Worm (Caenorhabditis elegans) whole organism, L3 larva: ENCODE measurements around the gene srx-129.

Experiments
- R02D3.7 ChIP-seq: fragments of 150-350 bp; optimal IDR thresholded peaks from 2 replicates; lab custom pipeline; 2014; ENCODE audit warnings: missing biosample characterization, missing genetic modification characterization
- ZK546.5 ChIP-seq: sonication (generic microtip); optimal IDR thresholded peaks from 2 replicates; lab custom pipeline; 2017; ENCODE audit warnings: missing biosample characterization, missing genetic modification characterization
- ama-1 ChIP-seq: fragments of 150-350 bp; optimal IDR thresholded peaks from 2 replicates; lab custom pipeline; 2018
- ceh-16 ChIP-seq: sonication (generic microtip); optimal IDR thresholded peaks from 2 replicates; lab custom pipeline; 2017; ENCODE audit warnings: missing biosample characterization, missing genetic modification characterization
- ceh-82 ChIP-seq: fragments of 150-350 bp; optimal IDR thresholded peaks from 2 replicates; lab custom pipeline; 2014; ENCODE audit warnings: missing biosample characterization, missing genetic modification characterization
- egl-27 ChIP-seq: sonication (generic microtip); optimal IDR thresholded peaks from 4 replicates; lab custom pipeline; 2017; ENCODE audit warnings: missing biosample characterization, missing genetic modification reagents, missing genetic modification characterization
- egl-5 ChIP-seq: fragments of 150-350 bp; optimal IDR thresholded peaks from 2 replicates; lab custom pipeline; 2017; ENCODE audit warnings: missing biosample characterization, missing genetic modification reagents, missing genetic modification characterization, inconsistent platforms
- elt-1 ChIP-seq: fragments of 150-350 bp; optimal IDR thresholded peaks from 2 replicates; lab custom pipeline; 2014; ENCODE audit warnings: missing biosample characterization, missing genetic modification characterization
- elt-2 ChIP-seq: sonication (generic microtip); optimal IDR thresholded peaks from 2 replicates; lab custom pipeline; 2016; ENCODE audit warnings: missing genetic modification reagents, mild to moderate bottlenecking, missing genetic modification characterization, missing compliant biosample characterization
- fkh-10 ChIP-seq: sonication (generic microtip); optimal IDR thresholded peaks from 2 replicates; lab custom pipeline; 2017; ENCODE audit warnings: missing biosample characterization, missing genetic modification reagents, missing genetic modification characterization
- fkh-2 ChIP-seq: fragments of 150-350 bp; optimal IDR thresholded peaks from 2 replicates; lab custom pipeline; 2014; ENCODE audit warnings: missing biosample characterization, missing genetic modification reagents, missing genetic modification characterization
- fos-1 ChIP-seq: fragments of 150-350 bp; optimal IDR thresholded peaks from 2 replicates; lab custom pipeline; 2014; ENCODE audit warnings: missing biosample characterization, missing genetic modification characterization
- hmg-11 ChIP-seq: sonication (generic microtip); optimal IDR thresholded peaks from 2 replicates; lab custom pipeline; 2016; ENCODE audit warnings: missing genetic modification characterization, missing compliant biosample characterization
- jun-1 ChIP-seq: fragments of 150-350 bp; optimal IDR thresholded peaks from 2 replicates; lab custom pipeline; 2014; ENCODE audit warnings: missing biosample characterization, missing genetic modification reagents, missing genetic modification characterization
- lin-15B ChIP-seq: fragments of 150-350 bp; optimal IDR thresholded peaks from 2 replicates; lab custom pipeline; 2014; ENCODE audit warnings: missing biosample characterization, missing genetic modification characterization
- lin-39 ChIP-seq: fragments of 150-350 bp; optimal IDR thresholded peaks from 2 replicates; lab custom pipeline; 2018; ENCODE audit warnings: missing biosample characterization, missing genetic modification reagents, missing genetic modification characterization
- lsy-12 ChIP-seq: sonication (generic microtip); optimal IDR thresholded peaks from 2 replicates; lab custom pipeline; 2016; ENCODE audit warnings: mild to moderate bottlenecking, missing genetic modification characterization, missing compliant biosample characterization
- mdl-1 ChIP-seq: fragments of 150-350 bp; optimal IDR thresholded peaks from 2 replicates; lab custom pipeline; 2014; ENCODE audit warnings: missing biosample characterization, missing genetic modification characterization
- mml-1 ChIP-seq: fragments of 150-350 bp; sonication (generic microtip); optimal IDR thresholded peaks from 3 replicates; lab custom pipeline; 2014; ENCODE audit warnings: missing biosample characterization, missing genetic modification characterization
- nfya-1 ChIP-seq: sonication (generic microtip); optimal IDR thresholded peaks from 2 replicates; lab custom pipeline; 2017; ENCODE audit warnings: missing genetic modification characterization, mild to moderate bottlenecking, missing compliant biosample characterization, antibody characterized with exemption, moderate library complexity; ENCODE audit not compliant: insufficient read depth
- nhr-11 ChIP-seq: fragments of 150-350 bp; optimal IDR thresholded peaks from 2 replicates; lab custom pipeline; 2014; ENCODE audit warnings: missing biosample characterization, missing genetic modification characterization
- nhr-12 ChIP-seq: fragments of 150-350 bp; optimal IDR thresholded peaks from 2 replicates; lab custom pipeline; 2014; ENCODE audit warnings: missing biosample characterization, missing genetic modification characterization
- nhr-23 ChIP-seq: fragments of 150-350 bp; optimal IDR thresholded peaks from 2 replicates; lab custom pipeline; 2014; ENCODE audit warnings: missing biosample characterization, missing genetic modification reagents, missing genetic modification characterization
- nhr-237 ChIP-seq: fragments of 150-350 bp; optimal IDR thresholded peaks from 2 replicates; lab custom pipeline; 2014; ENCODE audit warnings: missing biosample characterization, missing genetic modification characterization
- nhr-25 ChIP-seq: sonication (generic microtip); optimal IDR thresholded peaks from 2 replicates; lab custom pipeline; 2017; ENCODE audit warnings: missing biosample characterization, missing genetic modification characterization
- nhr-28 ChIP-seq: fragments of 150-350 bp; optimal IDR thresholded peaks from 2 replicates; lab custom pipeline; 2014; ENCODE audit warnings: missing biosample characterization, missing genetic modification characterization
- nhr-43 ChIP-seq: sonication (generic microtip); optimal IDR thresholded peaks from 2 replicates; lab custom pipeline; 2016; ENCODE audit warnings: mild to moderate bottlenecking, missing genetic modification characterization, missing compliant biosample characterization; ENCODE audit not compliant: poor library complexity, severe bottlenecking
- nhr-76 ChIP-seq: fragments of 150-350 bp; sonication (generic microtip); optimal IDR thresholded peaks from 5 replicates; lab custom pipeline; 2014; ENCODE audit warnings: missing biosample characterization, missing genetic modification characterization
- nhr-77 ChIP-seq: fragments of 150-350 bp; optimal IDR thresholded peaks from 2 replicates; lab custom pipeline; 2014; ENCODE audit warnings: missing biosample characterization, missing genetic modification characterization
- pha-4 ChIP-seq: fragments of 150-350 bp; optimal IDR thresholded peaks from 2 replicates; lab custom pipeline; 2014; ENCODE audit warnings: missing biosample characterization, missing genetic modification reagents, missing genetic modification characterization
- pqm-1 ChIP-seq: fragments of 150-350 bp; optimal IDR thresholded peaks from 2 replicates; lab custom pipeline; 2017; ENCODE audit warnings: missing biosample characterization, missing genetic modification characterization, inconsistent platforms
- sea-2 ChIP-seq: fragments of 150-350 bp; sonication (generic microtip); optimal IDR thresholded peaks from 4 replicates; lab custom pipeline; 2014; ENCODE audit warnings: missing biosample characterization, missing genetic modification reagents, missing genetic modification characterization
- skn-1 ChIP-seq: fragments of 150-350 bp; optimal IDR thresholded peaks from 2 replicates; lab custom pipeline; 2014; ENCODE audit warnings: missing biosample characterization, missing genetic modification characterization
- snpc-4 ChIP-seq: fragments of 150-350 bp; optimal IDR thresholded peaks from 2 replicates; lab custom pipeline; 2014; ENCODE audit warnings: missing biosample characterization, missing genetic modification characterization
- unc-39 ChIP-seq: sonication (generic microtip); optimal IDR thresholded peaks from 4 replicates; lab custom pipeline; 2017; ENCODE audit warnings: missing biosample characterization, missing genetic modification characterization
- unc-62 ChIP-seq: fragments of 150-350 bp; sonication (generic microtip); optimal IDR thresholded peaks from 4 replicates; lab custom pipeline; 2014; ENCODE audit warnings: missing biosample characterization, missing genetic modification reagents, missing genetic modification characterization
- zag-1 ChIP-seq: fragments of 150-350 bp; optimal IDR thresholded peaks from 2 replicates; lab custom pipeline; 2014; ENCODE audit warnings: missing biosample characterization, missing genetic modification characterization
- ztf-11 ChIP-seq: fragments of 150-350 bp; optimal IDR thresholded peaks from 2 replicates; lab custom pipeline; 2014; ENCODE audit warnings: missing biosample characterization, missing genetic modification characterization
- ztf-4 ChIP-seq: fragments of 150-350 bp; optimal IDR thresholded peaks from 2 replicates; lab custom pipeline; 2014; ENCODE audit warnings: missing biosample characterization, missing genetic modification characterization

Gene srx-129

ce11 chrV:13818824-13819408, 15.1 kb upstream of the srx-129 start, which contains the start of gene sel-10:
sel-10 (plus strand) TSS chrV:13819361.
- TF ChIP-seq ZK546.5 (tag; lab: Kevin White, UChicago) = no peak
- TF ChIP-seq nhr-77 (tag; lab: Kevin White, UChicago) = peak; percentile 3
- TF ChIP-seq nfya-1 = peak; percentile 76
- TF ChIP-seq nhr-43 (tag; lab: Kevin White, UChicago) = peak; percentile 82
- peak; percentile 75 for TF ChIP-seq lin-15B (tag; lab: Kevin White, UChicago)
- TF ChIP-seq pha-4 = peak; percentile 62
- TF ChIP-seq fkh-10 (GFP tag; lab: Kevin White, UChicago) = peak; percentile 23
- TF ChIP-seq ztf-11 (tag; lab: Kevin White, UChicago) = no peak
- TF ChIP-seq nhr-25 = peak; percentile 74
- TF ChIP-seq nhr-237 (tag; lab: Kevin White, UChicago) = no peak
- TF ChIP-seq snpc-4 = peak; percentile 83
- peak; percentile 66 for TF ChIP-seq hmg-11 (tag; lab: Kevin White, UChicago)
- TF ChIP-seq lin-39 (tag; lab: Kevin White, UChicago) = peak; percentile 36
- peak; percentile 47 for TF ChIP-seq R02D3.7 (tag; lab: Kevin White, UChicago)
- peak; percentile 84 for TF ChIP-seq nhr-23 (tag; lab: Kevin White, UChicago)
- TF ChIP-seq nhr-11 (tag; lab: Kevin White, UChicago) = peak; percentile 10
- TF ChIP-seq nhr-12 (tag; lab: Kevin White, UChicago) = no peak
- peak; percentile 57 for TF ChIP-seq elt-2 (tag; lab: Kevin White, UChicago)
- peak; percentile 51 for TF ChIP-seq jun-1

ce11 chrV:13822752-13823151, 11.3 kb upstream of the srx-129 start, which contains the start of gene hpo-31:
hpo-31 (plus strand) TSS chrV:13823052.
- TF ChIP-seq mdl-1 (tag; lab: Kevin White, UChicago) (no peak), egl-27 (tag; lab: Kevin White, UChicago) (no peak), ceh-16 (tag; lab: Kevin White, UChicago) (no peak), sea-2 (GFP tag; lab: Kevin White, UChicago) (no peak), unc-62 (GFP tag; lab: Kevin White, UChicago) (no peak), elt-2 (tag; lab: Kevin White, UChicago) (no peak), ztf-11 (tag; lab: Kevin White, UChicago) (no peak), nhr-77 (tag; lab: Kevin White, UChicago) (no peak), fkh-2 (tag; lab: Kevin White, UChicago) (no peak), lsy-12 (tag; lab: Kevin White, UChicago) (no peak), nhr-28 (tag; lab: Kevin White, UChicago) (no peak), fos-1 (tag; lab: Kevin White, UChicago) (no peak), nhr-76 (no peak)

ce11 chrV:13827920-13828319, 6.1 kb upstream of the srx-129 start, which contains the start of gene nrf-5:
nrf-5 (plus strand) TSS chrV:13828267.
- TF ChIP-seq egl-5 (tag; lab: Kevin White, UChicago) = no peak

- no peak for TF ChIP-seq nhr-23 (tag; lab: Kevin White, UChicago)
- TF ChIP-seq elt-1 (tag; lab: Kevin White, UChicago) = no peak
- no peak for TF ChIP-seq nhr-11 (tag; lab: Kevin White, UChicago)
- no peak for TF ChIP-seq nhr-25
- TF ChIP-seq, all 47 proteins: peak for 0
Observed at ce11 chrV:13830813-13831212, 3.2 kb upstream of the srx-129 start, which contains the start of gene str-165. str-165 (plus strand) TSS chrV:13831113.

ce11 chrV:13837173-13837572, 3.1 kb downstream of the srx-129 start, which contains the start of gene srx-128:
srx-128 (plus strand) TSS chrV:13837473.
- TF ChIP-seq elt-1 (tag; lab: Kevin White, UChicago) (no peak), zag-1 (tag; lab: Kevin White, UChicago) (no peak), snpc-4 (no peak), ztf-4 (tag; lab: Kevin White, UChicago) (no peak), pqm-1 (tag; lab: Kevin White, UChicago) (no peak), skn-1 (tag; lab: Kevin White, UChicago) (no peak), mml-1 (tag; lab: Kevin White, UChicago) (no peak), fkh-10 (GFP tag; lab: Kevin White, UChicago) (no peak), R02D3.7 (tag; lab: Kevin White, UChicago) (no peak), unc-39 (tag; lab: Kevin White, UChicago) (no peak), sea-2 (GFP tag; lab: Kevin White, UChicago) (no peak), ama-1 (lab: Kevin White, UChicago) (no peak), nfya-1 (no peak), mdl-1 (tag; lab: Kevin White, UChicago) (no peak), nhr-25 (no peak), ceh-82 (no peak), unc-62 (GFP tag; lab: Kevin White, UChicago) (no peak)
